Worm (Caenorhabditis elegans) whole organism, L3 larva: ENCODE data around the gene srg-8.
A peak's percentile ranks its signal among the peaks of the same experiment; 100 is the strongest.

Experiments used
- R02D3.7 ChIP-seq: fragments of 150-350 bp; optimal IDR thresholded peaks from 2 replicates; lab custom pipeline; 2014; ENCODE audit warnings: missing biosample characterization, missing genetic modification characterization
- ZK546.5 ChIP-seq: sonication (generic microtip); optimal IDR thresholded peaks from 2 replicates; lab custom pipeline; 2017; ENCODE audit warnings: missing biosample characterization, missing genetic modification characterization
- aly-2 ChIP-seq: fragments of 150-350 bp; optimal IDR thresholded peaks from 2 replicates; lab custom pipeline; 2014; ENCODE audit warnings: missing biosample characterization, missing genetic modification characterization
- ama-1 ChIP-seq: fragments of 150-350 bp; optimal IDR thresholded peaks from 2 replicates; lab custom pipeline; 2018
- ceh-28 ChIP-seq: fragments of 150-350 bp; optimal IDR thresholded peaks from 2 replicates; lab custom pipeline; 2014; ENCODE audit warnings: missing biosample characterization, missing genetic modification reagents, missing genetic modification characterization
- ceh-82 ChIP-seq: fragments of 150-350 bp; optimal IDR thresholded peaks from 2 replicates; lab custom pipeline; 2014; ENCODE audit warnings: missing biosample characterization, missing genetic modification characterization
- ceh-9 ChIP-seq: sonication (generic microtip); optimal IDR thresholded peaks from 2 replicates; lab custom pipeline; 2018; ENCODE audit warnings: missing biosample characterization, missing genetic modification characterization
- daf-12 ChIP-seq: fragments of 150-350 bp; optimal IDR thresholded peaks from 2 replicates; lab custom pipeline; 2014; ENCODE audit warnings: missing biosample characterization, missing genetic modification reagents, missing genetic modification characterization
- egl-27 ChIP-seq: sonication (generic microtip); optimal IDR thresholded peaks from 4 replicates; lab custom pipeline; 2017; ENCODE audit warnings: missing biosample characterization, missing genetic modification reagents, missing genetic modification characterization
- elt-1 ChIP-seq: fragments of 150-350 bp; optimal IDR thresholded peaks from 2 replicates; lab custom pipeline; 2014; ENCODE audit warnings: missing biosample characterization, missing genetic modification characterization
- elt-2 ChIP-seq: sonication (generic microtip); optimal IDR thresholded peaks from 2 replicates; lab custom pipeline; 2016; ENCODE audit warnings: missing genetic modification reagents, mild to moderate bottlenecking, missing genetic modification characterization, missing compliant biosample characterization
- eor-1 ChIP-seq, 2 experiments: fragments of 150-350 bp; optimal IDR thresholded peaks; 2 replicates each; lab custom pipeline; 2014 to 2018; ENCODE audit warnings: missing biosample characterization in 2 of 2, missing genetic modification characterization in 2 of 2
- fkh-2 ChIP-seq: fragments of 150-350 bp; optimal IDR thresholded peaks from 2 replicates; lab custom pipeline; 2014; ENCODE audit warnings: missing biosample characterization, missing genetic modification reagents, missing genetic modification characterization
- fos-1 ChIP-seq: fragments of 150-350 bp; optimal IDR thresholded peaks from 2 replicates; lab custom pipeline; 2014; ENCODE audit warnings: missing biosample characterization, missing genetic modification characterization
- hmg-11 ChIP-seq: sonication (generic microtip); optimal IDR thresholded peaks from 2 replicates; lab custom pipeline; 2016; ENCODE audit warnings: missing genetic modification characterization, missing compliant biosample characterization
- jun-1 ChIP-seq: fragments of 150-350 bp; optimal IDR thresholded peaks from 2 replicates; lab custom pipeline; 2014; ENCODE audit warnings: missing biosample characterization, missing genetic modification reagents, missing genetic modification characterization
- lin-39 ChIP-seq: fragments of 150-350 bp; optimal IDR thresholded peaks from 2 replicates; lab custom pipeline; 2018; ENCODE audit warnings: missing biosample characterization, missing genetic modification reagents, missing genetic modification characterization
- mdl-1 ChIP-seq: fragments of 150-350 bp; optimal IDR thresholded peaks from 2 replicates; lab custom pipeline; 2014; ENCODE audit warnings: missing biosample characterization, missing genetic modification characterization
- mml-1 ChIP-seq: fragments of 150-350 bp; sonication (generic microtip); optimal IDR thresholded peaks from 3 replicates; lab custom pipeline; 2014; ENCODE audit warnings: missing biosample characterization, missing genetic modification characterization
- nfya-1 ChIP-seq: sonication (generic microtip); optimal IDR thresholded peaks from 2 replicates; lab custom pipeline; 2017; ENCODE audit warnings: missing genetic modification characterization, mild to moderate bottlenecking, missing compliant biosample characterization, antibody characterized with exemption, moderate library complexity; ENCODE audit not compliant: insufficient read depth
- nhr-11 ChIP-seq: fragments of 150-350 bp; optimal IDR thresholded peaks from 2 replicates; lab custom pipeline; 2014; ENCODE audit warnings: missing biosample characterization, missing genetic modification characterization
- nhr-12 ChIP-seq: fragments of 150-350 bp; optimal IDR thresholded peaks from 2 replicates; lab custom pipeline; 2014; ENCODE audit warnings: missing biosample characterization, missing genetic modification characterization
- nhr-23 ChIP-seq: fragments of 150-350 bp; optimal IDR thresholded peaks from 2 replicates; lab custom pipeline; 2014; ENCODE audit warnings: missing biosample characterization, missing genetic modification reagents, missing genetic modification characterization
- nhr-237 ChIP-seq: fragments of 150-350 bp; optimal IDR thresholded peaks from 2 replicates; lab custom pipeline; 2014; ENCODE audit warnings: missing biosample characterization, missing genetic modification characterization
- nhr-25 ChIP-seq: sonication (generic microtip); optimal IDR thresholded peaks from 2 replicates; lab custom pipeline; 2017; ENCODE audit warnings: missing biosample characterization, missing genetic modification characterization
- nhr-28 ChIP-seq: fragments of 150-350 bp; optimal IDR thresholded peaks from 2 replicates; lab custom pipeline; 2014; ENCODE audit warnings: missing biosample characterization, missing genetic modification characterization
- nhr-43 ChIP-seq: sonication (generic microtip); optimal IDR thresholded peaks from 2 replicates; lab custom pipeline; 2016; ENCODE audit warnings: mild to moderate bottlenecking, missing genetic modification characterization, missing compliant biosample characterization; ENCODE audit not compliant: poor library complexity, severe bottlenecking
- nhr-67 ChIP-seq: fragments of 150-350 bp; optimal IDR thresholded peaks from 2 replicates; lab custom pipeline; 2014; ENCODE audit warnings: missing biosample characterization, missing genetic modification characterization
- nhr-77 ChIP-seq: fragments of 150-350 bp; optimal IDR thresholded peaks from 2 replicates; lab custom pipeline; 2014; ENCODE audit warnings: missing biosample characterization, missing genetic modification characterization
- pha-4 ChIP-seq: fragments of 150-350 bp; optimal IDR thresholded peaks from 2 replicates; lab custom pipeline; 2014; ENCODE audit warnings: missing biosample characterization, missing genetic modification reagents, missing genetic modification characterization
- pqm-1 ChIP-seq: fragments of 150-350 bp; optimal IDR thresholded peaks from 2 replicates; lab custom pipeline; 2017; ENCODE audit warnings: missing biosample characterization, missing genetic modification characterization, inconsistent platforms
- sea-2 ChIP-seq: fragments of 150-350 bp; sonication (generic microtip); optimal IDR thresholded peaks from 4 replicates; lab custom pipeline; 2014; ENCODE audit warnings: missing biosample characterization, missing genetic modification reagents, missing genetic modification characterization
- skn-1 ChIP-seq: fragments of 150-350 bp; optimal IDR thresholded peaks from 2 replicates; lab custom pipeline; 2014; ENCODE audit warnings: missing biosample characterization, missing genetic modification characterization
- snpc-4 ChIP-seq: fragments of 150-350 bp; optimal IDR thresholded peaks from 2 replicates; lab custom pipeline; 2014; ENCODE audit warnings: missing biosample characterization, missing genetic modification characterization
- tbx-2 ChIP-seq: sonication (generic microtip); optimal IDR thresholded peaks from 2 replicates; lab custom pipeline; 2016; ENCODE audit warnings: mild to moderate bottlenecking, missing genetic modification characterization, missing compliant biosample characterization
- unc-39 ChIP-seq: sonication (generic microtip); optimal IDR thresholded peaks from 4 replicates; lab custom pipeline; 2017; ENCODE audit warnings: missing biosample characterization, missing genetic modification characterization
- unc-62 ChIP-seq: fragments of 150-350 bp; sonication (generic microtip); optimal IDR thresholded peaks from 4 replicates; lab custom pipeline; 2014; ENCODE audit warnings: missing biosample characterization, missing genetic modification reagents, missing genetic modification characterization
- ztf-11 ChIP-seq: fragments of 150-350 bp; optimal IDR thresholded peaks from 2 replicates; lab custom pipeline; 2014; ENCODE audit warnings: missing biosample characterization, missing genetic modification characterization
- ztf-4 ChIP-seq: fragments of 150-350 bp; optimal IDR thresholded peaks from 2 replicates; lab custom pipeline; 2014; ENCODE audit warnings: missing biosample characterization, missing genetic modification characterization

srg-8 gene

DNA sequence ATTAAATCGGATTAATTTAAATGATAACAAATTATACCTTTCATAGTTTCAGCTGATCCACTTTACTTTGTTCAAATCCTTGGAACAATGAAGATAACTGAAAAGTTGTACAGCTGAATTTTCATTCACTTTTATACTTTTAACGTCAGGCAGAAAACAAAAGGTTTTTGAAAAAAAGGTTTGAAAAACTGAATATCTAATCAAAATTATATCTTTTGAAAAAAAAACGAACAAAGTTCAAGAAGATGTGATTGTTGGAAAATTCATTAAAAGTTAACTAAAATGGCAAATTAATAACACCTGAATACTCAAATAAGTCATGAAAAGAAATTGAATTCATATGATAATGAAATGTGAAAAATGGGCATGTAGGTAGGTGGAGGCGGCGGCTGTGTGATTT is 18.0 kb downstream of the srg-8 start, which contains the start of gene T12A2.21:
Gene T12A2.21, minus strand, starts transcription at position 101 of the 400 bp plus-strand sequence.
- TF ChIP-seq ztf-11 (no peak), ceh-82 (no peak), fkh-2 (no peak), unc-62 (GFP tag; lab: Kevin White, UChicago) (no peak), eor-1 (tag; optimal IDR thresholded peaks at IDR 0.05; lab: Kevin White, UChicago) (no peak), nhr-11 (tag; lab: Kevin White, UChicago) (no peak), nhr-12 (tag; lab: Kevin White, UChicago) (no peak), nhr-67 (tag; lab: Kevin White, UChicago) (no peak), nhr-43 (tag; lab: Kevin White, UChicago) (no peak), tbx-2 (tag; lab: Kevin White, UChicago) (no peak)

DNA sequence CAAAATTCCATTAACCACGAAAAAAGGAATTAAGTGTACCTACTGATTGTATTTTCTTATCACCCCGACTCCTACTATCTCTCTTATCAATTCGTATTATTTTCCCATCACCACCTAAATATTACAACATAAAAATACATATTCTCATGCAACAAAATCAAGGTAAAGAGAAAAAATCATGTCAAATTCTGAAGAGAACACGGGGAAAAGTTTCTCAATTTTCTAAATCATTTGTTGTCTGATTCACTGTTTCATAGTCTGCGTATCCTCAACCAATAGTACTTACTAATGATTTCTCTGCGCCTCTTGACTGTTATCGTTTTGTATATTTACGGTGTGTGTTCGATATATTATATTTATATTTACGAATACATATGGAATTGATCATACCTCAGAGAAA is 22.8 kb downstream of the srg-8 start:
- TF ChIP-seq jun-1 (tag; lab: Kevin White, UChicago) (peak; percentile 33), ceh-28 (tag; lab: Kevin White, UChicago) (no peak), elt-2 (tag; lab: Kevin White, UChicago) (peak; percentile 95), R02D3.7 (tag; lab: Kevin White, UChicago) (no peak), pqm-1 (tag; lab: Kevin White, UChicago) (peak; percentile 94), pha-4 (tag; lab: Kevin White, UChicago) (peak; percentile 87), hmg-11 (tag; lab: Kevin White, UChicago) (no peak), elt-1 (tag; lab: Kevin White, UChicago) (no peak), nfya-1 (peak; percentile 14), ceh-82 (no peak), nhr-25 (tag; lab: Kevin White, UChicago) (peak; percentile 4), fos-1 (tag; lab: Kevin White, UChicago) (no peak)

DNA sequence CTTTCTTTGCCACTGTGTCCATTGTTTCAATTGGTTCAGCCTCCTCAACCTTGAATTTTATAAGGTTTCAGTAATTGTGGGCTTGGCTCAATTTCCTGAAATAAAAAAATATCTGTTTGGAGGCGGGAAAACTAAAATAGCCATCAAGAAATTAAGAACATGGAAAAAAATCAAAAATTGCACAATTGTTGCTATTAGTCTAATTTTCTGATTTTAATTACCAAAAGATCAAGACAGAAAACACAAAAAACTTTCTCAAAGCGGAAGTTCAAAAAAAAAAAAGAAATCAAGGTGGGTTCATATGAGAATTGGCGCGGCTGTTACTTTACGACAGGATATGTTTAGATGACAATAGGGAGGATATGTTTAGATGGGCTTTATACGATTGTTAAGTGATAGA is 23.8 kb downstream of the srg-8 start, which contains the start of gene esyt-2:
Gene esyt-2, minus strand, starts transcription at position 101 of the 400 bp plus-strand sequence.
- no peak for TF ChIP-seq sea-2
- TF ChIP-seq lin-39 (tag; lab: Kevin White, UChicago): no peak
- TF ChIP-seq egl-27 (tag; lab: Kevin White, UChicago): no peak
- TF ChIP-seq R02D3.7 (tag; lab: Kevin White, UChicago): no peak
- TF ChIP-seq nhr-237 (tag; lab: Kevin White, UChicago): no peak
- no peak for TF ChIP-seq skn-1 (tag; lab: Kevin White, UChicago)
- no peak for TF ChIP-seq tbx-2 (tag; lab: Kevin White, UChicago)
- TF ChIP-seq aly-2 (tag; lab: Kevin White, UChicago): no peak
- TF ChIP-seq unc-62 (GFP tag; lab: Kevin White, UChicago): no peak
- no peak for TF ChIP-seq ZK546.5
- TF ChIP-seq ztf-4 (tag; lab: Kevin White, UChicago): no peak
- no peak for TF ChIP-seq nhr-25 (tag; lab: Kevin White, UChicago)
- no peak for TF ChIP-seq nhr-77
- TF ChIP-seq daf-12 (tag; lab: Kevin White, UChicago): no peak
- TF ChIP-seq fkh-2: no peak
- TF ChIP-seq, all 47 proteins: peak for 0

DNA sequence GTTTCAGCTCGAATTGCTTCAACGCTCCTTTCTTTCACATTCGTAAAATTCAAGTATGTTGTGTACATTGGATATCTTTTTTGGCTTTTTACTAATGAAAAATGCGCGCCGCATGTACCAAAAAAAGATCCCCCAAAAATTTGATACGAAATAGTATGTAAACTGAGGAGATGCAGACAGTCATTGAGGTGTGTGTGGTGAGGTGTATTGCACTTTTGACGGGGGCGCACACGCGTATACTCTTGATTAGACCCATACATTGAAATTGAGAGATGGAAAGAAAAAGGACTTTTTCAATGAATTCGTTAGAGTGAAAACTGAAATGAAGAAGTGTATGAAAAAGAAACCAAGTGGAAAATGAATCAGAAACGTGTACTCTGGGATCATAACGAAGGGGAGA is 33.2 kb downstream of the srg-8 start:
- TF ChIP-seq aly-2 (tag; lab: Kevin White, UChicago) (no peak), nhr-12 (tag; lab: Kevin White, UChicago) (no peak), nhr-43 (tag; lab: Kevin White, UChicago) (no peak), daf-12 (tag; lab: Kevin White, UChicago) (no peak), nhr-23 (tag; lab: Kevin White, UChicago) (no peak), ama-1 (lab: Kevin White, UChicago) (no peak), nhr-28 (tag; lab: Kevin White, UChicago) (no peak), elt-1 (tag; lab: Kevin White, UChicago) (no peak), ceh-9 (no peak), snpc-4 (no peak), nhr-77 (no peak), mdl-1 (tag; lab: Kevin White, UChicago) (no peak), ceh-82 (no peak), hmg-11 (tag; lab: Kevin White, UChicago) (no peak), mml-1 (tag; lab: Kevin White, UChicago) (no peak), fos-1 (tag; lab: Kevin White, UChicago) (no peak), unc-39 (tag; lab: Kevin White, UChicago) (no peak), nhr-237 (tag; lab: Kevin White, UChicago) (no peak), unc-62 (GFP tag; lab: Kevin White, UChicago) (no peak), jun-1 (tag; lab: Kevin White, UChicago) (no peak)
- TF ChIP-seq, all 47 proteins: peak for 0
